Worm (Caenorhabditis elegans) whole organism, late embryonic: ENCODE results near the gene clec-197.

ENCODE experiments used
- dmd-4 ChIP-seq: sonication (generic microtip); optimal IDR thresholded peaks from 2 replicates; lab custom pipeline; 2016; ENCODE audit warnings: borderline replicate concordance, missing genetic modification characterization, missing compliant biosample characterization
- elt-2 ChIP-seq: sonication (generic microtip); optimal IDR thresholded peaks from 2 replicates; lab custom pipeline; 2016; ENCODE audit warnings: missing genetic modification reagents, missing genetic modification characterization, missing compliant biosample characterization
- ets-4 ChIP-seq: sonication (generic microtip); optimal IDR thresholded peaks from 2 replicates; lab custom pipeline; 2016; ENCODE audit warnings: missing genetic modification characterization, missing compliant biosample characterization
- eyg-1 ChIP-seq: sonication (generic microtip); optimal IDR thresholded peaks from 2 replicates; lab custom pipeline; 2016; ENCODE audit warnings: missing genotype, missing genetic modification characterization, missing compliant biosample characterization
- madf-2 ChIP-seq: sonication (generic microtip); optimal IDR thresholded peaks from 2 replicates; lab custom pipeline; 2017; ENCODE audit warnings: missing genetic modification characterization, missing compliant biosample characterization
- nfya-1 ChIP-seq: sonication (generic microtip); optimal IDR thresholded peaks from 2 replicates; lab custom pipeline; 2017; ENCODE audit warnings: missing genetic modification characterization, mild to moderate bottlenecking, missing compliant biosample characterization, antibody characterized with exemption, moderate library complexity
- nhr-11 ChIP-seq: fragments of 150-350 bp; optimal IDR thresholded peaks from 2 replicates; lab custom pipeline; 2014; ENCODE audit warnings: missing biosample characterization, missing genetic modification characterization
- sox-2 ChIP-seq: fragments of 200-800 bp; sonication (Bioruptor generic); IDR thresholded peaks from 2 replicates; pipeline ENCODE4 v1.3.6; 2022; ENCODE audit warnings: missing genetic modification reagents, missing genetic modification characterization, missing compliant biosample characterization
- sox-4 ChIP-seq: sonication (generic microtip); optimal IDR thresholded peaks from 2 replicates; lab custom pipeline; 2017; ENCODE audit warnings: mild to moderate bottlenecking, missing genetic modification characterization, inconsistent platforms, missing compliant biosample characterization

- TF ChIP-seq madf-2 (tag; lab: Kevin White, UChicago) (no peak), nhr-11 (tag; lab: Kevin White, UChicago) (no peak), ets-4 (tag; lab: Kevin White, UChicago) (no peak), eyg-1 (no peak), dmd-4 (tag; lab: Kevin White, UChicago) (no peak), sox-4 (tag; lab: Kevin White, UChicago) (no peak), nfya-1 (tag; lab: Kevin White, UChicago) (no peak), elt-2 (tag; lab: Kevin White, UChicago) (no peak), sox-2 (GFP tag; lab: Robert Waterston, UW) (no peak)
Measured at ce11 chrIV:17332261-17332660, 14.2 kb downstream of the clec-197 start, which contains the start of gene C49C3.7.
